Fruit fly (Drosophila melanogaster): Measurements from ENCODE around the gene IntS12.

IntS12 gene

DNA sequence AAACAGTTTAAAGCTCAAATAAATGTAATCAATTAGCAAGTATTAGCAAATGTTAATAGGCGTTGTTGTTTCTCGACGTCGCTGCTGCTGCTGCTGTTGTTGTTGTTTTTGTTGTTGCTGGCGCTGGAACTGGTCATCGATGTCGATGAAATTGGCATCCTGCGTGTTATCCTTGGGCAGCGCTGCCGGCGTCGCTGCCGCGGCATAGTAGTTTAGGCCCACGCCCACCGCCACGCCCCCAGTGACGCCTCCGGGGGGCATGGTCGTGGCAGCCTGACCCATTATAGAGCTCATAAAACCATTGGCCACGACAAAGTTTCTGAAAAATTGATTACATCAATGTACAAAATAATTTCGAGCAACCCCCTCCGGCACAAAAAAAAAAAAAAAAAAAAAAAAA is 13.7 kb downstream of the IntS12 start:
- TF ChIP-seq CG12744 (GFP tag; optimal IDR thresholded peaks at IDR 0.05) (no peak), CG4360 (GFP tag; IDR thresholded peaks at IDR 0.05) (peak; percentile 62; the same call in 1 of the 2 replicates), prd (optimal IDR thresholded peaks at IDR 0.05) (no peak), prd (GFP tag; IDR thresholded peaks at IDR 0.05) (no peak), tna (GFP tag; IDR thresholded peaks at IDR 0.05; ENCODE audit: partially characterized antibody) (no peak), zfh1 (GFP tag; IDR thresholded peaks at IDR 0.05) (0 out of 3 replicates have a peak, but pooled peaks have one; percentile 11), Hey (tag; optimal IDR thresholded peaks at IDR 0.05) (no peak), cg (GFP tag; optimal IDR thresholded peaks at IDR 0.05) (no peak), otp (GFP tag; IDR thresholded peaks at IDR 0.05) (no peak), Bgb (GFP tag; IDR thresholded peaks at IDR 0.05; ENCODE audit: partially characterized antibody) (no peak), CG12219 (GFP tag; optimal IDR thresholded peaks at IDR 0.05) (no peak), peb (GFP tag; IDR thresholded peaks at IDR 0.05) (no peak), CG13287 (GFP tag; IDR thresholded peaks at IDR 0.05; ENCODE audit: partially characterized antibody) (no peak), dan (GFP tag; IDR thresholded peaks at IDR 0.05) (no peak), CG3838 (GFP tag; optimal IDR thresholded peaks at IDR 0.05) (no peak), Atf6 (GFP tag; IDR thresholded peaks at IDR 0.05) (no peak), CG6813 (GFP tag; optimal IDR thresholded peaks at IDR 0.05) (no peak), CG2199 (GFP tag; IDR thresholded peaks at IDR 0.05) (no peak), CG4328 (GFP tag; optimal IDR thresholded peaks at IDR 0.05) (no peak), da (GFP tag; optimal IDR thresholded peaks at IDR 0.05) (no peak), CG4820 (GFP tag; optimal IDR thresholded peaks at IDR 0.05) (no peak), CG15514 (GFP tag; optimal IDR thresholded peaks at IDR 0.05) (no peak), CG9876 (GFP tag; optimal IDR thresholded peaks at IDR 0.05) (no peak), NC2α (GFP tag; optimal IDR thresholded peaks at IDR 0.05) (no peak), CG42726 (GFP tag; IDR thresholded peaks at IDR 0.05; ENCODE audit: partially characterized antibody) (0 out of 2 replicates have a peak, but pooled peaks have one; percentile 7), Rx (GFP tag; IDR thresholded peaks at IDR 0.05) (no peak), CG31388 (GFP tag; optimal IDR thresholded peaks at IDR 0.05) (no peak), CG18476 (GFP tag; optimal IDR thresholded peaks at IDR 0.05) (no peak), Adf1 (GFP tag; IDR thresholded peaks at IDR 0.05) (peak; percentile 62; the same call in 1 of the 2 replicates), hth (optimal IDR thresholded peaks at IDR 0.05) (no peak), inv (GFP tag; IDR thresholded peaks at IDR 0.05; ENCODE audit: partially characterized antibody) (no peak), Sox102F (GFP tag; optimal IDR thresholded peaks at IDR 0.05) (no peak), ro (GFP tag; IDR thresholded peaks at IDR 0.05) (0 out of 2 replicates have a peak, but pooled peaks have one; percentile 13), Fer1 (GFP tag; optimal IDR thresholded peaks at IDR 0.05) (no peak), ttk (GFP tag; IDR thresholded peaks at IDR 0.05) (no peak), CkIIα-i1 (GFP tag; IDR thresholded peaks at IDR 0.05) (no peak), dpn (GFP tag; optimal IDR thresholded peaks at IDR 0.05) (no peak), run (tag; optimal IDR thresholded peaks at IDR 0.05) (no peak), CHES-1-like (GFP tag; optimal IDR thresholded peaks at IDR 0.05) (no peak), Awh (GFP tag; IDR thresholded peaks at IDR 0.05) (0 out of 2 replicates have a peak, but pooled peaks have one; percentile 46), CG10209 (GFP tag; optimal IDR thresholded peaks at IDR 0.05) (no peak), pum (GFP tag; optimal IDR thresholded peaks at IDR 0.05) (no peak), aop (GFP tag; IDR thresholded peaks at IDR 0.05) (no peak), phol (tag; optimal IDR thresholded peaks at IDR 0.05) (no peak), kay (GFP tag; optimal IDR thresholded peaks at IDR 0.05) (no peak), CG8089 (GFP tag; optimal IDR thresholded peaks at IDR 0.05) (no peak), sima (GFP tag; optimal IDR thresholded peaks at IDR 0.05) (no peak), row (GFP tag; IDR thresholded peaks at IDR 0.05) (no peak), CG3065 (GFP tag; optimal IDR thresholded peaks at IDR 0.05) (peak; percentile 80)

Measured in whole organism, embryonic.